Fruit fly (Drosophila melanogaster) whole organism, embryonic: Measurements from ENCODE around the gene RpS7.
A peak's percentile ranks its signal among the peaks of the same experiment; 100 is the strongest.

ENCODE experiments used
- Adf1 ChIP-seq: fragments of 200-800 bp; sonication (Bioruptor generic); IDR thresholded peaks from 2 replicates; pipeline ENCODE4 v1.3.6; 2022; ENCODE audit warnings: missing biosample characterization, missing genetic modification characterization
- Atf-2 ChIP-seq: fragments of 200-800 bp; sonication (Bioruptor generic); optimal IDR thresholded peaks from 2 replicates; lab custom pipeline; 2016; ENCODE audit warnings: missing biosample characterization, missing genetic modification characterization
- C15 ChIP-seq: fragments of 200-800 bp; sonication (Bioruptor generic); IDR thresholded peaks from 3 replicates; pipeline ENCODE4 v1.3.6; 2022; ENCODE audit warnings: missing biosample characterization, missing genetic modification characterization
- CG1024 ChIP-seq: fragments of 200-800 bp; sonication (Bioruptor generic); IDR thresholded peaks from 2 replicates; pipeline ENCODE4 v1.3.6; 2022; ENCODE audit warnings: missing biosample characterization, missing genetic modification characterization
- CG12236 ChIP-seq: fragments of 200-800 bp; sonication (Bioruptor generic); optimal IDR thresholded peaks from 2 replicates; lab custom pipeline; 2016; ENCODE audit warnings: missing biosample characterization, missing genetic modification characterization
- CG12659 ChIP-seq: fragments of 200-800 bp; sonication (Bioruptor generic); optimal IDR thresholded peaks from 3 replicates; lab custom pipeline; 2017; ENCODE audit warnings: mild to moderate bottlenecking, missing biosample characterization, missing genetic modification reagents, missing genetic modification characterization
- CG17612 ChIP-seq: fragments of 200-800 bp; sonication (Bioruptor generic); IDR thresholded peaks from 2 replicates; pipeline ENCODE4 v1.3.6; 2022; ENCODE audit warnings: missing biosample characterization, missing genetic modification characterization
- CG1832 ChIP-seq: fragments of 200-800 bp; sonication (Bioruptor generic); optimal IDR thresholded peaks from 2 replicates; lab custom pipeline; 2017; ENCODE audit warnings: missing biosample characterization, mild to moderate bottlenecking, missing genetic modification characterization, inconsistent platforms
- CG2120 ChIP-seq: fragments of 200-800 bp; sonication (Bioruptor generic); optimal IDR thresholded peaks from 3 replicates; lab custom pipeline; 2016; ENCODE audit warnings: missing biosample characterization, missing genetic modification characterization
- CG3407 ChIP-seq: fragments of 200-800 bp; sonication (Bioruptor generic); optimal IDR thresholded peaks from 2 replicates; lab custom pipeline; 2018; ENCODE audit warnings: missing biosample characterization, mild to moderate bottlenecking, missing genetic modification characterization
- CG4328 ChIP-seq: fragments of 200-800 bp; sonication (Bioruptor generic); optimal IDR thresholded peaks from 3 replicates; lab custom pipeline; 2017; ENCODE audit warnings: missing biosample characterization, missing genetic modification reagents, missing genetic modification characterization
- CG4360 ChIP-seq: fragments of 200-800 bp; sonication (Bioruptor generic); IDR thresholded peaks from 2 replicates; pipeline ENCODE4 v1.3.6; 2022; ENCODE audit warnings: missing biosample characterization, missing genetic modification characterization
- CG4854 ChIP-seq: fragments of 200-800 bp; sonication (Bioruptor generic); optimal IDR thresholded peaks from 2 replicates; lab custom pipeline; 2016; ENCODE audit warnings: missing biosample characterization, missing genetic modification characterization, inconsistent platforms
- CG5180 ChIP-seq: fragments of 200-800 bp; sonication (Bioruptor generic); optimal IDR thresholded peaks from 3 replicates; lab custom pipeline; 2017; ENCODE audit warnings: missing biosample characterization, missing genetic modification characterization, mild to moderate bottlenecking, moderate library complexity, missing genetic modification reagents
- CG6689 ChIP-seq: fragments of 200-800 bp; sonication (Bioruptor generic); IDR thresholded peaks from 2 replicates; pipeline ENCODE4 v1.3.6; 2022; ENCODE audit warnings: missing biosample characterization, missing genetic modification characterization
- CG7928 ChIP-seq: fragments of 200-800 bp; sonication (Bioruptor generic); optimal IDR thresholded peaks from 2 replicates; lab custom pipeline; 2017; ENCODE audit warnings: missing biosample characterization, mild to moderate bottlenecking, missing genetic modification characterization
- CG8290 ChIP-seq, 3 experiments: fragments of 200-800 bp; sonication (Bioruptor generic); optimal IDR thresholded peaks; 2 replicates each; lab custom pipeline; 2016 to 2019; ENCODE audit warnings: missing biosample characterization in 3 of 3, missing genetic modification characterization in 3 of 3, mild to moderate bottlenecking in 2 of 3, moderate library complexity in 1 of 3
- CHES-1-like ChIP-seq: fragments of 200-800 bp; sonication (Bioruptor generic); optimal IDR thresholded peaks from 2 replicates; lab custom pipeline; 2016; ENCODE audit warnings: missing biosample characterization, missing genetic modification characterization
- Dip2 ChIP-seq: fragments of 200-800 bp; sonication (Bioruptor generic); IDR thresholded peaks from 2 replicates; pipeline ENCODE4 v1.3.6; 2022; ENCODE audit warnings: missing biosample characterization, missing genetic modification characterization
- ERR ChIP-seq: fragments of 200-800 bp; sonication (Bioruptor generic); optimal IDR thresholded peaks from 2 replicates; lab custom pipeline; 2016; ENCODE audit warnings: missing biosample characterization, missing genetic modification characterization
- Elba2 ChIP-seq: fragments of 200-800 bp; sonication (Bioruptor generic); optimal IDR thresholded peaks from 3 replicates; lab custom pipeline; 2016; ENCODE audit warnings: missing biosample characterization, missing genetic modification characterization
- Fer1 ChIP-seq: fragments of 200-800 bp; sonication (Bioruptor generic); optimal IDR thresholded peaks from 2 replicates; lab custom pipeline; 2017; ENCODE audit warnings: missing biosample characterization, mild to moderate bottlenecking, missing genetic modification characterization
- Fer2 ChIP-seq: fragments of 200-800 bp; sonication (Bioruptor generic); optimal IDR thresholded peaks from 2 replicates; lab custom pipeline; 2018; ENCODE audit warnings: missing biosample characterization, mild to moderate bottlenecking, missing genetic modification characterization, moderate library complexity
- Lhr ChIP-seq: fragments of 200-800 bp; sonication (Bioruptor generic); optimal IDR thresholded peaks from 3 replicates; lab custom pipeline; 2017; ENCODE audit warnings: mild to moderate bottlenecking, missing biosample characterization, missing genetic modification reagents, missing genetic modification characterization
- Lpt ChIP-seq: fragments of >200 bp; optimal IDR thresholded peaks from 2 replicates; lab custom pipeline; 2018; ENCODE audit warnings: missing biosample characterization, missing genetic modification characterization
- Meics ChIP-seq: fragments of 200-800 bp; sonication (Bioruptor generic); optimal IDR thresholded peaks from 2 replicates; lab custom pipeline; 2017; ENCODE audit warnings: missing biosample characterization, mild to moderate bottlenecking, missing genetic modification characterization
- Nf-YC ChIP-seq: fragments of 200-800 bp; optimal IDR thresholded peaks from 3 replicates; lab custom pipeline; 2019; ENCODE audit warnings: missing biosample characterization, mild to moderate bottlenecking, missing genetic modification characterization, moderate library complexity
- Pdp1 ChIP-seq, 2 experiments: fragments of 200-800 bp; sonication (Bioruptor generic); optimal IDR thresholded peaks; 3 replicates each; lab custom pipeline; 2016; ENCODE audit warnings: missing biosample characterization in 2 of 2, missing genetic modification characterization in 2 of 2, mild to moderate bottlenecking in 1 of 2, moderate library complexity in 1 of 2
- Side ChIP-seq: fragments of 200-800 bp; sonication (Bioruptor generic); optimal IDR thresholded peaks from 2 replicates; lab custom pipeline; 2016; ENCODE audit warnings: missing biosample characterization, missing genetic modification characterization
- Ssrp ChIP-seq: fragments of 200-800 bp; sonication (Bioruptor generic); optimal IDR thresholded peaks from 2 replicates; lab custom pipeline; 2018; ENCODE audit warnings: missing biosample characterization, mild to moderate bottlenecking, missing genetic modification characterization, moderate library complexity
- Taf1 ChIP-seq: fragments of 200-800 bp; sonication (Bioruptor generic); IDR thresholded peaks from 2 replicates; pipeline ENCODE4 v1.3.6; 2022; ENCODE audit warnings: missing biosample characterization, missing genetic modification characterization
- Tbp ChIP-seq: fragments of >200 bp; optimal IDR thresholded peaks from 2 replicates; lab custom pipeline; 2018; ENCODE audit warnings: missing biosample characterization, missing genetic modification characterization
- Xbp1 ChIP-seq: fragments of 200-800 bp; sonication (Bioruptor generic); optimal IDR thresholded peaks from 3 replicates; lab custom pipeline; 2016; ENCODE audit warnings: missing biosample characterization, mild to moderate bottlenecking, missing genetic modification characterization
- ara ChIP-seq: fragments of 200-800 bp; sonication (Bioruptor generic); IDR thresholded peaks from 2 replicates; pipeline ENCODE4 v1.3.6; 2022; ENCODE audit warnings: missing biosample characterization, missing genetic modification characterization
- bbx ChIP-seq: fragments of 200-800 bp; sonication (Bioruptor generic); IDR thresholded peaks from 2 replicates; pipeline ENCODE4 v1.3.6; 2022; ENCODE audit warnings: missing biosample characterization, missing genetic modification characterization; ENCODE audit not compliant: partially characterized antibody
- dpn ChIP-seq, 2 experiments: fragments of 200-800 bp; sonication (Bioruptor generic); optimal IDR thresholded peaks; 3 replicates each; lab custom pipeline; 2016; ENCODE audit warnings: missing biosample characterization in 2 of 2, missing genetic modification characterization in 2 of 2
- dysf ChIP-seq: fragments of 200-800 bp; sonication (Bioruptor generic); IDR thresholded peaks from 3 replicates; pipeline ENCODE4 v1.3.6; 2022; ENCODE audit warnings: missing biosample characterization, missing genetic modification characterization
- ems ChIP-seq: fragments of 200-800 bp; sonication (Bioruptor generic); optimal IDR thresholded peaks from 3 replicates; lab custom pipeline; 2016; ENCODE audit warnings: missing biosample characterization, missing genetic modification characterization
- fu2 ChIP-seq: fragments of 200-800 bp; sonication (Bioruptor generic); optimal IDR thresholded peaks from 2 replicates; lab custom pipeline; 2016; ENCODE audit warnings: missing biosample characterization, missing genetic modification characterization
- gce ChIP-seq: fragments of 200-800 bp; sonication (Bioruptor generic); IDR thresholded peaks from 3 replicates; pipeline ENCODE4 v1.3.6; 2022; ENCODE audit warnings: missing biosample characterization, missing genetic modification characterization
- grn ChIP-seq: fragments of 200-800 bp; sonication (Bioruptor generic); optimal IDR thresholded peaks from 3 replicates; lab custom pipeline; 2017; ENCODE audit warnings: missing biosample characterization, missing genetic modification characterization
- gt ChIP-seq: fragments of 200-800 bp; sonication (Bioruptor generic); IDR thresholded peaks from 2 replicates; pipeline ENCODE4 v1.3.6; 2022; ENCODE audit warnings: missing biosample characterization, missing genetic modification characterization
- prd ChIP-seq, 3 experiments: fragments of >200 bp in 2 of 3; fragments of 200-800 bp in 1 of 3; sonication (Bioruptor generic) in 1 of 3; optimal IDR thresholded peaks in 2 of 3; IDR thresholded peaks in 1 of 3; 2 replicates in 2 of 3; 3 replicates in 1 of 3; pipeline versions ENCODE4 v1.3.6 to Lab custom; 2017 to 2022; ENCODE audit warnings: missing biosample characterization in 1 of 3, missing genetic modification characterization in 1 of 3
- ro ChIP-seq: fragments of 200-800 bp; sonication (Bioruptor generic); IDR thresholded peaks from 2 replicates; pipeline ENCODE4 v1.3.6; 2022; ENCODE audit warnings: missing biosample characterization, missing genetic modification characterization
- sd ChIP-seq: fragments of 200-800 bp; sonication (Bioruptor generic); optimal IDR thresholded peaks from 3 replicates; lab custom pipeline; 2018; ENCODE audit warnings: missing biosample characterization, mild to moderate bottlenecking, missing genetic modification characterization, moderate library complexity
- tap ChIP-seq: fragments of 200-800 bp; optimal IDR thresholded peaks from 3 replicates; lab custom pipeline; 2019; ENCODE audit warnings: missing biosample characterization, mild to moderate bottlenecking, missing genetic modification characterization, moderate library complexity
- tio ChIP-seq: fragments of 200-800 bp; sonication (Bioruptor generic); optimal IDR thresholded peaks from 2 replicates; lab custom pipeline; 2017; ENCODE audit warnings: missing biosample characterization, missing genetic modification characterization, inconsistent platforms
- usp ChIP-seq: fragments of >200 bp; optimal IDR thresholded peaks from 2 replicates; lab custom pipeline; 2017; ENCODE audit warnings: missing biosample characterization, missing genetic modification characterization
- yki ChIP-seq: fragments of >200 bp; optimal IDR thresholded peaks from 3 replicates; lab custom pipeline; 2018

RpS7 gene

DNA sequence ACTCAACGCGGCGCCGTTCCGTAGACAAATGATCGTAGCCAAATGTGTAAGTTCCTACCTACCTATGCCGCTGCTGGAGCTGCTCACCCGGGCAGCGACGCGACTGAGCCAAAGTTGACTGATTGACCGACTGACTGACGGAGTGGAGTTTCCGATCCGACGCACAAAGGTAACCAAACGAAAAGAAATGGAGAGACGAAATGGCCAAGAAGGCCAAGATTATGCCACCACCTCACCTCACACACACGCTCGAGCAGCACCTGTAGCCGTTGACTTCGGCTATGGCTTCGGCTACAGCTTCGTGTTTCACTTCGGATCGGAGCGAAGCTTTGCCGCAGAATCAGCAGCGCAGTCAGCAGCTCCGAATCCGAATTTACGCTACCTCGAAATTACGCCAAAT lies 17.8 kb downstream of the RpS7 start, which contains the start of gene CG9747 (continued):
- TF ChIP-seq CG3407 (GFP tag; lab: Kevin White, UChicago) (no peak), gce (no peak), ems (GFP tag; lab: Kevin White, UChicago) (no peak), Elba2 (GFP tag; lab: Kevin White, UChicago) (no peak), CG12659 (GFP tag; lab: Kevin White, UChicago) (no peak), Nf-YC (no peak), grn (GFP tag; lab: Kevin White, UChicago) (no peak), CG2120 (GFP tag; lab: Kevin White, UChicago) (no peak), tap (tag; lab: Kevin White, UChicago) (no peak), CG8290 (GFP tag; optimal IDR thresholded peaks at IDR 0.05; lab: Kevin White, UChicago) (no peak), CG8290 (tag; optimal IDR thresholded peaks at IDR 0.05; lab: Kevin White, UChicago) (peak in 1 of 2 experiments; percentile 10), sd (tag; lab: Kevin White, UChicago) (peak; percentile 18), Meics (GFP tag; lab: Kevin White, UChicago) (no peak), dysf (GFP tag; lab: Robert Waterston, UW) (no peak), CG12236 (GFP tag; lab: Kevin White, UChicago) (no peak), yki (lab: Kevin White, UChicago) (no peak), CG5180 (GFP tag; lab: Kevin White, UChicago) (no peak)
- TF ChIP-seq, all 482 proteins: peak for 27

DNA sequence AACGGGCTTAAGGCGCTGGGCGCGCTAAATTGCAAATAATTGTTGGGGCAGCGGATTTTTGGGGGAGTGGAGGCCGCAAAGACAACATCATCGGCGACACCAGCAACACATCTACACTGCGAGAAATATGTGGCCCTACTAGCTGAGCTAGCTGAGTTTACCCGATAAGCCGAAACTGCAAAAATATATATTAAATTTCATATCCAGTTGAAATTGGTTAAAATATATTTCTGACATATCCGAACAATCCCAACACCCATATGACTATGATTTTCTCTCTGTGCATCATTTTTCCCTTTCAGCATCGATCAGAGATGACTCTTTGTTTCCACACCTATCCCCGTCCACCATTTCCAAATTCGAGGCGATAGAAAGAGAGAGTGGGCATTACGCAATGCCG lies 19.0 kb downstream of the RpS7 start:
- TF ChIP-seq CHES-1-like (GFP tag; lab: Kevin White, UChicago) = peak; percentile 21
- TF ChIP-seq fu2 (GFP tag; lab: Kevin White, UChicago) = no peak
- TF ChIP-seq CG17612 (GFP tag; lab: Robert Waterston, UW) = peak; percentile 55; the same call in 1 of the 2 replicates
- peak; percentile 78 for TF ChIP-seq Fer1 (GFP tag; lab: Kevin White, UChicago)
- peak; percentile 9 for TF ChIP-seq sd (tag; lab: Kevin White, UChicago)
- peak; percentile 73 for TF ChIP-seq CG1024
- peak; percentile 46 for TF ChIP-seq Fer2 (tag; lab: Kevin White, UChicago)
- no peak for TF ChIP-seq Side (GFP tag; lab: Kevin White, UChicago)
- TF ChIP-seq CG4328 = peak; percentile 62
- TF ChIP-seq Atf-2 = peak; percentile 18
- peak; percentile 76 for TF ChIP-seq Xbp1
- no peak for TF ChIP-seq bbx (GFP tag; lab: Robert Waterston, UW)
- TF ChIP-seq Adf1 = no peak
- TF ChIP-seq yki (lab: Kevin White, UChicago) = no peak
- TF ChIP-seq Meics (GFP tag; lab: Kevin White, UChicago) = peak; percentile 66
- peak; percentile 62 for TF ChIP-seq ara
- TF ChIP-seq ERR = no peak
- peak; percentile 75 for TF ChIP-seq Ssrp (tag; lab: Kevin White, UChicago)
- no peak for TF ChIP-seq Dip2 (GFP tag; lab: Robert Waterston, UW)
- no peak for TF ChIP-seq CG7928
- TF ChIP-seq Taf1 (GFP tag; lab: Robert Waterston, UW) = peak; percentile 65
- peak; percentile 65 for TF ChIP-seq tio
- TF ChIP-seq Tbp (GFP tag; lab: Kevin White, UChicago) = no peak
- peak; percentile 42; the same call in 1 of the 2 replicates for TF ChIP-seq gt
- TF ChIP-seq CG4854 = peak; percentile 36
- no peak for TF ChIP-seq usp (GFP tag; lab: Kevin White, UChicago)
- peak; percentile 67 to 68 for TF ChIP-seq Pdp1 (GFP tag; optimal IDR thresholded peaks at IDR 0.05; lab: Kevin White, UChicago)
- TF ChIP-seq Lhr (GFP tag; lab: Kevin White, UChicago) = peak; percentile 19
- peak; percentile 75; the same call in 2 of the 3 replicates for TF ChIP-seq C15
- TF ChIP-seq grn (GFP tag; lab: Kevin White, UChicago) = no peak
- peak; percentile 67 for TF ChIP-seq ro (GFP tag; lab: Robert Waterston, UW)
- peak; percentile 80 for TF ChIP-seq CG6689 (GFP tag; lab: Robert Waterston, UW)
- TF ChIP-seq prd (optimal IDR thresholded peaks at IDR 0.05; lab: Kevin White, UChicago) = no peak
- TF ChIP-seq prd (GFP tag; IDR thresholded peaks at IDR 0.05; lab: Robert Waterston, UW) = peak; percentile 88
- TF ChIP-seq dpn (GFP tag; optimal IDR thresholded peaks at IDR 0.05; lab: Kevin White, UChicago) = peak; percentile 60 to 71
- TF ChIP-seq Lpt (GFP tag; lab: Kevin White, UChicago) = no peak
- peak; percentile 64 for TF ChIP-seq CG4360 (GFP tag; lab: Robert Waterston, UW)
- no peak for TF ChIP-seq CG1832 (GFP tag; lab: Kevin White, UChicago)
